Fruit fly (Drosophila melanogaster): ENCODE data around the gene beg.

beg gene

DNA sequence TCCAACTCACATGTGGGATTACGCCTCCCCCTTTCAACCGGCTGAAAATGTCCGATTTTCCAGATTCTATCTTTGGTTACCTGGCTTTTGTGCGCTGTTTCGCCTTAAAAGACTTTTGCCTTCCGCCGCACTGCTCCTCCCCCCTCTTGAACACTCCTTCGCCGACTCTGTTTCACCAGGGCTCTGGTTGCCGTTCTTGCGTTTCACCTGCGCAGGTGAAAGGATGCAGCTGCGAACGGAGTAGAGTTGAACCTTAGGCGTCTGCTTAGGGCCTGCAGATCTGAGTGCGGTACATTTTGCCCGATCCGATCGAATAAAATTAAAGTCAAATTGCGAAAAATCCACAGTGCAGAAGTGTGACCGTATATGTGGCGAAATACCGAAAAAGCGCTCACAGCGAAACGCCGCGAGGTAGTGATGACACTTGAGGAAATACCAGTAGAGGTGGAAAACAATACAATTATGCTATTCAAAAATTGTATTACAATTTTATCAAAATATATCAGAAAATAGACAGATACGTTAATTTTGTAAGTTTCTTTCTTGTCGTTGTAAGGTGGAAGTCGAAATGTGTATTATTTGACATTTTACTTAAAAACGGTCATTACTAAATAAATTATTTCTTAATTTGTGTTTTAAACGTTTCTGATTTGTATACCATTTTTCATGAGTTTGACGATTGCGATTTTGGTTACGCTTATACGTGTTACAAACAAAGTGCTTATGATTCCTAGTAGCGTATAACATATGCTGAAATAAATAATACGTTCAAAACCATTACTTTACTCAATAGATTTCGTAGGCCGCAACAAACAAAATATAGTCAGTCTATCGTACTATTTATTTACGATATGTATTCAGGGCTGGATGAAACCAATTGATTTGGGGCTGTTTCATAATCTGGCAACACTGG is 19.5 kb upstream of the beg start, which contains the start of the genes CG6664 and CG7728 (continued):
- TF ChIP-seq Sin3A (optimal IDR thresholded peaks at IDR 0.05) (peak; percentile 40), sna (GFP tag; IDR thresholded peaks at IDR 0.05; ENCODE audit: partially characterized antibody) (peak; percentile 36; the same call in 1 of the 2 replicates), ems (GFP tag; optimal IDR thresholded peaks at IDR 0.05) (no peak), CG9215 (GFP tag; IDR thresholded peaks at IDR 0.05) (peak; percentile 46), hbn (GFP tag; IDR thresholded peaks at IDR 0.05; ENCODE audit: partially characterized antibody) (0 out of 2 replicates have a peak, but pooled peaks have one; percentile 35), CoRest (tag; optimal IDR thresholded peaks at IDR 0.05) (peak; percentile 80), mirr (GFP tag; optimal IDR thresholded peaks at IDR 0.05) (peak; percentile 38), al (GFP tag; IDR thresholded peaks at IDR 0.05) (peak; percentile 52), pnt (GFP tag; optimal IDR thresholded peaks at IDR 0.05) (peak; percentile 25), Pdp1 (GFP tag; optimal IDR thresholded peaks at IDR 0.05) (peak; percentile 35 to 53), bbx (GFP tag; IDR thresholded peaks at IDR 0.05; ENCODE audit: partially characterized antibody) (peak; percentile 41), Ravus (GFP tag; IDR thresholded peaks at IDR 0.05) (no peak), HHEX (GFP tag; optimal IDR thresholded peaks at IDR 0.05) (peak; percentile 19), jigr1 (GFP tag; IDR thresholded peaks at IDR 0.05) (peak; percentile 18; the same call in 1 of the 3 replicates), klu (GFP tag; IDR thresholded peaks at IDR 0.05) (no peak), lola (GFP tag; optimal IDR thresholded peaks at IDR 0.05) (peak in 1 of 3 experiments; percentile 66), Gug (GFP tag; IDR thresholded peaks at IDR 0.05) (peak; percentile 59; the same call in 2 of the 4 replicates), Rx (GFP tag; IDR thresholded peaks at IDR 0.05) (peak; percentile 50; the same call in 1 of the 2 replicates), pan (optimal IDR thresholded peaks at IDR 0.05) (no peak), pan (GFP tag; optimal IDR thresholded peaks at IDR 0.05 in 1 of 2, IDR thresholded peaks at IDR 0.05 in 1 of 2) (peak in 1 of 2 experiments; percentile 36), tio (GFP tag; optimal IDR thresholded peaks at IDR 0.05) (no peak), CG18619 (GFP tag; optimal IDR thresholded peaks at IDR 0.05) (peak; percentile 68), Deaf1 (tag; optimal IDR thresholded peaks at IDR 0.05) (no peak), CG1233 (GFP tag; optimal IDR thresholded peaks at IDR 0.05) (peak; percentile 34), prd (optimal IDR thresholded peaks at IDR 0.05) (no peak), prd (GFP tag; IDR thresholded peaks at IDR 0.05) (peak; percentile 62; the same call in 2 of the 3 replicates), trem (tag; optimal IDR thresholded peaks at IDR 0.05) (peak; percentile 15), Ets97D (GFP tag; optimal IDR thresholded peaks at IDR 0.05) (peak; percentile 12), BtbVII (GFP tag; optimal IDR thresholded peaks at IDR 0.05) (no peak), CG9817 (tag; optimal IDR thresholded peaks at IDR 0.05) (peak; percentile 43), gem (tag; optimal IDR thresholded peaks at IDR 0.05) (no peak), so (GFP tag; IDR thresholded peaks at IDR 0.05) (0 out of 3 replicates have a peak, but pooled peaks have one; percentile 41), Lhr (GFP tag; optimal IDR thresholded peaks at IDR 0.05) (peak; percentile 40), CG2889 (GFP tag; IDR thresholded peaks at IDR 0.05) (peak; percentile 29; the same call in 1 of the 3 replicates), CG33213 (GFP tag; optimal IDR thresholded peaks at IDR 0.05) (peak; percentile 32), wek (GFP tag; optimal IDR thresholded peaks at IDR 0.05) (no peak), Ada2b (GFP tag; IDR thresholded peaks at IDR 0.05) (0 out of 2 replicates have a peak, but pooled peaks have one; percentile 17), CG17829 (tag; optimal IDR thresholded peaks at IDR 0.05) (peak; percentile 31), Gsc (GFP tag; IDR thresholded peaks at IDR 0.05) (no peak), ssp (GFP tag; IDR thresholded peaks at IDR 0.05) (peak; percentile 46), H2.0 (GFP tag; IDR thresholded peaks at IDR 0.05) (peak; percentile 62; the same call in 1 of the 2 replicates), Six4 (GFP tag; optimal IDR thresholded peaks at IDR 0.05) (peak; percentile 19), CG13287 (GFP tag; IDR thresholded peaks at IDR 0.05; ENCODE audit: partially characterized antibody) (peak; percentile 42), CG8290 (GFP tag; optimal IDR thresholded peaks at IDR 0.05) (peak; percentile 5), CG8290 (tag; optimal IDR thresholded peaks at IDR 0.05) (peak; percentile 27 to 47), zen2 (GFP tag; IDR thresholded peaks at IDR 0.05; ENCODE audit: partially characterized antibody) (no peak), CTCF (GFP tag; optimal IDR thresholded peaks at IDR 0.05) (no peak), CG7963 (GFP tag; IDR thresholded peaks at IDR 0.05; ENCODE audit: partially characterized antibody) (peak; percentile 56; the same call in 1 of the 3 replicates), Hey (tag; optimal IDR thresholded peaks at IDR 0.05) (no peak)

Data from whole organism, embryonic.